Worm (Caenorhabditis elegans): ENCODE data around the gene B0273.115.
A peak's percentile ranks its signal among the peaks of the same experiment; 100 is the strongest.

Gene B0273.115

DNA sequence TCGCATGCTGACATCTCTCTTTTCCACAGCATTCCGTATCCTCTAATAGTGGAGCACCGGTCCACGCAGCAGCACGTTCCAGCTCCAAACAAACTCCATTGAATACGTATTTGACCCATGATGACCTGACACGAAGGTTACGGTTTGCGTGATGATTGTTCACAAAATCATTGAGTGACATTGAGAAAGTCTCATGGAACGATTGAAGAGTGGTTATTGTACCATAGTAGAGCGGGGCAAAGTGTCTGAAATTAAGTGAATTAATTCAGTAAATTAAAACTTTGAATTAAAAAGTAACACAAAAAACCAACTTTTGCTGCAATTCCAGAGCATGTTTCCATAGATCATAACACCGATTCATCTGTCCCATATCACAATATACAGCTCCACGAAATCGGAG, 43.6 kb upstream of the B0273.115 start:
- TF ChIP-seq lim-6 (tag; optimal IDR thresholded peaks at IDR 0.05) (no peak), hlh-13 (GFP tag; optimal IDR thresholded peaks at IDR 0.05) (no peak), zip-5 (tag; optimal IDR thresholded peaks at IDR 0.05) (no peak), gmeb-2 (tag; optimal IDR thresholded peaks at IDR 0.05) (no peak), nhr-232 (tag; optimal IDR thresholded peaks at IDR 0.05) (no peak), ceh-19 (GFP tag; optimal IDR thresholded peaks at IDR 0.05) (no peak), T23F11.4 (GFP tag; optimal IDR thresholded peaks at IDR 0.05) (no peak), ceh-24 (tag; optimal IDR thresholded peaks at IDR 0.05) (no peak)

DNA sequence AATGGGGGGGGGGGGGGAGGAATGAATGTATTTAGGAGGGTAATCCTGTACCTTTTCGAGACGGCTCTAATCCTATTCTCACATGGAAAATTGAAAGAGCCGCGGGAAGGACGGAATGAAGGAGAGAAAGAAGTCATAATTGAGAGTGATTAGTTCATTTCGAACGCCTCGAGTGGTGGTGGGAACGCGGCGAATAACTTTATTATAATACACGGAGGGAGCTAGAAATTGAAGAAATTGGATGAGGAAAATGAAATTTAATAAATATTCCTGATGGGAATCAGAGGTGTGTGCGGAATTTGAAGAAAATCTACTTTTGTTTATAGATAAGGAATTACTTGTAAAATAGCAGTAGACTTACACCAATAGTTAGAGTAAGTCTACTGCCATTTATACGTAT, 42.6 kb upstream of the B0273.115 start:
- TF ChIP-seq unc-42 (tag; optimal IDR thresholded peaks at IDR 0.05): peak; percentile 88
- no peak for TF ChIP-seq ceh-18 (tag; optimal IDR thresholded peaks at IDR 0.05)

DNA sequence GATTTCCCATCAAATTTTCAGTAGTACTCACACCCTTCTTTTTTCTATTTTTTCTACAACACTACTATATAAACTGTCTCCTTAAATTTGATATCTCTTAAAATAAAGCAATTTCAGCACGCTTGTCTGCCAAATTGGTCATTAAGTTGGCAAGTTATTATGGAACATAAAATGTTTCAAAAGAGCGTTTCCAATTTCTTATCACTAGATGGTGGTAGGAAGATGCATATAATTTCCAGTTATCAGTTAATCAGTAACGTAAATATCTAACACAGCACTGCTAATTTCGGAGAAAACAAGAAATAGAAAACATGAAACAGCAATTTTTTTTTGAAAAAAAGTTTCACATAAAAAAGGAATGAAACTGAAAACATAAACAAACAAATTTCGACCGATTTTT, 40.0 kb upstream of the B0273.115 start:
- peak; percentile 74 for TF ChIP-seq elt-2 (tag; optimal IDR thresholded peaks at IDR 0.05)
- TF ChIP-seq unc-86 (tag; optimal IDR thresholded peaks at IDR 0.05): no peak

DNA sequence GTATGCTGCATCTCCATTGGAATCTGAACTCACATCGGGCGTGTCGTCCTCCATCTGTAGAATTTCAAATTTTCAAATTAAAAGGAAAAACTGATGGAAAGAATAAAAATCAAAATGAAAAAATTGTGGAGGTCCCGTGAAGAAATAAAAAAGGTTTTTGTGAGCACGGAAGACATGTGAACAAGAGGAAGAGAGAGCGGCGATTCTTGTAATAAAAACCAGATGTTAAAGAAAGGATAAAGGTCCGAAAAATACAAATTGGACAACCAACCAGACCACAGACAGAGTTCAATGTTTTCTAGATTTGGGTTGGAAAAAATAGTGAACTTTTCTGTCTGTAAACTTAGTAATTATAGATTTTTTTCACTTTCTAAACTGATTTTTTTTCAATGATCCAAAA, 37.3 kb upstream of the B0273.115 start, which contains the start of gene unc-5:
unc-5 (minus strand) TSS at position 54 of the 400 bp plus-strand sequence.
- TF ChIP-seq ceh-48 (tag; optimal IDR thresholded peaks at IDR 0.05) (no peak), hlh-8 (tag; optimal IDR thresholded peaks at IDR 0.05) (peak; percentile 24)

DNA sequence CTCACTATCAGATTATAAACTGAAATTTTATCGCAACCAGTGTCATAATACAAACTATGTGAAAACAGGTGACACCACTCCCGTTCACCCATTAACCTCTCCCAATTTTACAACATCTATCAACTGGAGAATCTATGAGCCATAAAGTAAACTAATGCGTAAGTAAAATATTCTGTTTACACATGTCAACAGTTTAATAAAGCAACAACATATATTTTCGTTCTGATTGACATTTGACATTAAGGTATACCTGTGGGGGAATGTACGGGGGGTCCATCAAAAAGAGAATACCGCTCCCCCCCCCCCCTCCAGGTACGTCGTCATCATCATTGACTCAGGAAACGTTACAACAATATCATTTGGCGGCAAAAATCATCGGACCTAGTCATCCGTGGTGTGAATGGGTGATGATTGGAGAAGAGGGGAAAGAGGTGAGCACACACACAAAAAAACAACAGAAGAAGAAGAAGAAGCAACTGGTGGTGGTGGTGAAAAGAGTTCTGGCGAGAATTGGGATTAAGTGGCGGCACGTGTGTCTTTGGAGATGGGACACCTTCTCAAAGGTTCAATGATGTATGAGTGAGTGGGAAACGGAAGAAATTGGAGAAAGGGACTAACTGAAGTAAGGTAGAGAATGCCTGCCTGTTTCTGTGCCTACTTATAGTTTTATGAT, 35.9 kb upstream of the B0273.115 start:
- TF ChIP-seq unc-55 (GFP tag; optimal IDR thresholded peaks at IDR 0.05) (peak; percentile 26), nhr-11 (tag; optimal IDR thresholded peaks at IDR 0.05) (no peak), pat-9 (tag; optimal IDR thresholded peaks at IDR 0.05) (peak; percentile 36)

DNA sequence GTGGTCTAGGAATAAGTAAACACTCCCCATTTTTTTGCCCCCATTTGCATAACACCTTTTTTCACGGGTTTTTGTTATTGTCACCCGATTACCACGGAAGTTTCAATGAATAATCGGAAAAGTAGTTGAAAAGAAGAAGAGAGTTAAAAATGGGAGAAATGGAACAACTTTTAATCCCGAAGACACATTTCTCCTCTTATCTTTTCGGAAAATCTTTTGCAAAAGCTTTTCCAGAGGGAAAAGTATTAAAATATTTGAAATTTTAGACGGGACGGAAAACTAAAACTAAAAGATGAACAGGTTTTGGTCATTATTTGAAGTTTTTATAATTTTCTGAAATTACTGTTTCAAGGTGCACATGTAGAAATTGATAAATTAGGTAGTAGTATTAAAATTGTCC, 28.1 kb upstream of the B0273.115 start:
- TF ChIP-seq mec-3 (tag; optimal IDR thresholded peaks at IDR 0.05; ENCODE audit: borderline replicate concordance) (no peak), pha-2 (tag; optimal IDR thresholded peaks at IDR 0.05) (no peak)

DNA sequence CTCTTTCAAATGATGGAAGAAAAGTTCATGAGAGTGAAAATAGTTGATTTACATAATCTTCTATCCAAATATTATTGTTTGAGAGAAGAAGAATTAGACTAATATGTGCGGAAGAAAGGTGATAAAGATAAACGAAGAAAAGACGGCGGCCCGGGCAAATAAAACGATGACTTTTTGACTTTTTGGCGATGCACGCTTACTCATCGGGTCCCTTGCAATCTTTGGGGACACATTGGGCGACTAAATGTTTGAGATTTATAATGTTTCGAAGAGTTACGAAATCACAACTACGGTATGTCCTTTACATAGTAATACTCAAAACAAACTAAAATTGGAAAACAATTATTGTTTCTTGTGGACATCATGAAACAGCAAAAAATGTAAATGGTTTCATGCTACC, 23.8 kb upstream of the B0273.115 start:
- TF ChIP-seq lim-6 (tag; optimal IDR thresholded peaks at IDR 0.05): no peak

DNA sequence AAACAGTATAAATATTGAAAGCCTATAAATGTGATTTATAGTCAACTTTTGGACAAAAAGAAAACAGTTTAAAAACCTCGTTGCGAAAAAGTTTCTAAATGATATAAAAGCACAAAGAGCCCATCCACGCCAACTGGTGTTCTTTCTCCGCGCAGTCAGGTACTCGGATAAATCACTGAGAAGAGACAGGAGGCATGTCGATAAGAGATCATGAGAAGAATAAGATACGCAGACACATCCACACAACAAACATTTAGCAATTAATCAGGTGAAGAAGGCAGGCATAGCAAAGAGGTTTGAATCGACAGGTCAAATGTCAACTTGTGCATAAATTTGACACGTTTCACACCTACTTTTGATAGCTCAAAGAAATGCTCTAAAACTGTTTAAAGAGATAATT, 16.8 kb upstream of the B0273.115 start:
- no peak for TF ChIP-seq ceh-24 (tag; optimal IDR thresholded peaks at IDR 0.05)
- peak; percentile 68 for TF ChIP-seq unc-55 (GFP tag; optimal IDR thresholded peaks at IDR 0.05)
- no peak for TF ChIP-seq ama-1 (optimal IDR thresholded peaks at IDR 0.05)
- no peak for TF ChIP-seq dve-1 (tag; optimal IDR thresholded peaks at IDR 0.05)
- TF ChIP-seq ceh-31 (tag; optimal IDR thresholded peaks at IDR 0.05): no peak
- TF ChIP-seq ceh-48 (tag; optimal IDR thresholded peaks at IDR 0.05): no peak
- no peak for TF ChIP-seq nhr-11 (tag; optimal IDR thresholded peaks at IDR 0.05)
- peak; percentile 25 for TF ChIP-seq rnt-1 (tag; optimal IDR thresholded peaks at IDR 0.05)
- TF ChIP-seq elt-4 (tag; optimal IDR thresholded peaks at IDR 0.05): no peak
- TF ChIP-seq tbx-2 (tag; optimal IDR thresholded peaks at IDR 0.05): peak; percentile 18
- TF ChIP-seq hlh-13 (GFP tag; optimal IDR thresholded peaks at IDR 0.05): no peak
- no peak for TF ChIP-seq fkh-10 (GFP tag; optimal IDR thresholded peaks at IDR 0.05)
- no peak for TF ChIP-seq sox-4 (tag; optimal IDR thresholded peaks at IDR 0.05)

Data from whole organism, late embryonic.